Fruit fly (Drosophila melanogaster): Measurements from ENCODE around the gene CG42784.

- TF ChIP-seq EcR (GFP tag; optimal IDR thresholded peaks at IDR 0.05) (no peak), psq (optimal IDR thresholded peaks at IDR 0.05) (no peak)
Measured at dm6 chr2L:13513331-13514261, 98.4 kb downstream of the CG42784 start.
